Fruit fly (Drosophila melanogaster) whole organism, pupa: Measurements from ENCODE around the gene CG14966.

Experiments used
- CG12605 ChIP-seq: fragments of 200-800 bp; sonication (Bioruptor generic); IDR thresholded peaks from 2 replicates; pipeline ENCODE4 v1.3.6; 2022; ENCODE audit warnings: missing biosample characterization, missing genetic modification characterization
- CG13204 ChIP-seq: fragments of 200-800 bp; sonication (Bioruptor generic); optimal IDR thresholded peaks from 2 replicates; lab custom pipeline; 2018; ENCODE audit warnings: missing biosample characterization, mild to moderate bottlenecking, missing genetic modification characterization, moderate library complexity
- CG15710 ChIP-seq: fragments of 200-800 bp; sonication (Bioruptor generic); optimal IDR thresholded peaks from 2 replicates; lab custom pipeline; 2018; ENCODE audit warnings: missing biosample characterization, mild to moderate bottlenecking, missing genetic modification characterization, moderate library complexity
- CG17806 ChIP-seq: fragments of 200-800 bp; sonication (Bioruptor generic); optimal IDR thresholded peaks from 2 replicates; lab custom pipeline; 2018; ENCODE audit warnings: missing biosample characterization, mild to moderate bottlenecking, missing genetic modification characterization, moderate library complexity
- CG32121 ChIP-seq: fragments of 200-800 bp; sonication (Bioruptor generic); IDR thresholded peaks from 2 replicates; pipeline ENCODE4 v1.3.6; 2022; ENCODE audit warnings: missing biosample characterization, missing genetic modification characterization
- CG4496 ChIP-seq: fragments of 200-800 bp; sonication (Bioruptor generic); IDR thresholded peaks from 3 replicates; pipeline ENCODE4 v1.3.6; 2022; ENCODE audit warnings: missing biosample characterization, missing genetic modification characterization
- CG9948 ChIP-seq: fragments of 200-800 bp; sonication (Bioruptor generic); optimal IDR thresholded peaks from 2 replicates; lab custom pipeline; 2018; ENCODE audit warnings: missing biosample characterization, mild to moderate bottlenecking, missing genetic modification characterization, moderate library complexity
- EcR ChIP-seq: fragments of 200-800 bp; sonication (Bioruptor generic); optimal IDR thresholded peaks from 3 replicates; lab custom pipeline; 2019; ENCODE audit warnings: missing biosample characterization, missing genetic modification characterization, mild to moderate bottlenecking, moderate library complexity, missing genetic modification reagents
- Pif1A ChIP-seq: fragments of 200-800 bp; sonication (Bioruptor generic); optimal IDR thresholded peaks from 3 replicates; lab custom pipeline; 2016; ENCODE audit warnings: missing biosample characterization, missing genetic modification characterization
- Pif1B ChIP-seq: fragments of 200-800 bp; sonication (Bioruptor generic); optimal IDR thresholded peaks from 3 replicates; lab custom pipeline; 2016; ENCODE audit warnings: missing biosample characterization, missing genetic modification characterization
- Snoo ChIP-seq: fragments of 200-800 bp; sonication (Bioruptor generic); optimal IDR thresholded peaks from 3 replicates; lab custom pipeline; 2017; ENCODE audit warnings: missing biosample characterization, mild to moderate bottlenecking, missing genetic modification characterization, inconsistent platforms
- fd96Ca ChIP-seq: fragments of 200-800 bp; sonication (Bioruptor generic); IDR thresholded peaks from 3 replicates; pipeline ENCODE4 v1.3.6; 2022; ENCODE audit warnings: missing biosample characterization, missing genetic modification characterization

dm6 chr3L:3189647-3190046 lies 7.8 kb downstream of the CG14966 start, which contains the start of the genes CG42525 and CG14958:
- no peak for TF ChIP-seq CG15710
- no peak for TF ChIP-seq CG17806 (tag; lab: Kevin White, UChicago)
- TF ChIP-seq Snoo (tag; lab: Kevin White, UChicago) = no peak
- no peak for TF ChIP-seq CG13204 (GFP tag; lab: Kevin White, UChicago)
- TF ChIP-seq EcR (GFP tag; lab: Kevin White, UChicago) = no peak
- TF ChIP-seq fd96Ca (GFP tag; lab: Robert Waterston, UW) = no peak
- TF ChIP-seq CG4496 (GFP tag; lab: Robert Waterston, UW) = no peak
- TF ChIP-seq CG12605 (GFP tag; lab: Robert Waterston, UW) = no peak
- TF ChIP-seq Pif1A (GFP tag; lab: Kevin White, UChicago) = no peak
- TF ChIP-seq CG9948 (tag; lab: Kevin White, UChicago) = no peak
- TF ChIP-seq Pif1B = no peak
- no peak for TF ChIP-seq CG32121 (GFP tag; lab: Robert Waterston, UW)
